Worm (Caenorhabditis elegans) whole organism, L4 larva: ENCODE results near the gene asp-17.
A peak's percentile ranks its signal among the peaks of the same experiment; 100 is the strongest.

Experiments
- F10B5.3 ChIP-seq: sonication (generic microtip); optimal IDR thresholded peaks from 2 replicates; lab custom pipeline; 2016; ENCODE audit warnings: mild to moderate bottlenecking, missing genetic modification characterization, missing compliant biosample characterization
- F26F4.8 ChIP-seq: fragments of 200-800 bp; sonication (Bioruptor generic); conservative IDR thresholded peaks from 2 replicates; pipeline ENCODE4 v1.3.6; 2022; ENCODE audit warnings: missing genetic modification characterization, missing compliant biosample characterization
- F44E2.7 ChIP-seq: fragments of 200-800 bp; sonication (Bioruptor generic); IDR thresholded peaks from 2 replicates; pipeline ENCODE4 v2.1.2; 2022; ENCODE audit warnings: missing genetic modification characterization, missing compliant biosample characterization
- T26A8.4 ChIP-seq: fragments of 200-800 bp; sonication (Bioruptor generic); IDR thresholded peaks from 2 replicates; pipeline ENCODE4 v1.3.6; 2022; ENCODE audit warnings: missing genetic modification characterization, missing compliant biosample characterization
- Y5F2A.4 ChIP-seq: fragments of 200-800 bp; sonication (Bioruptor generic); optimal IDR thresholded peaks from 2 replicates; lab custom pipeline; 2018; ENCODE audit warnings: mild to moderate bottlenecking, missing genetic modification characterization, missing compliant biosample characterization
- ZK337.2 ChIP-seq: fragments of 200-800 bp; sonication (Bioruptor generic); IDR thresholded peaks from 2 replicates; pipeline ENCODE4 v1.3.6; 2022; ENCODE audit warnings: missing genetic modification reagents, missing genetic modification characterization, missing compliant biosample characterization
- ZK546.5 ChIP-seq, 2 experiments: sonication (generic microtip); optimal IDR thresholded peaks; 2 replicates each; lab custom pipeline; 2017; ENCODE audit warnings: missing biosample characterization in 2 of 2, missing genetic modification characterization in 2 of 2
- aha-1 ChIP-seq: fragments of 150-350 bp; peaks from one replicate; lab custom pipeline; 2014; ENCODE audit warnings: missing biosample characterization, missing genetic modification characterization
- ama-1 ChIP-seq: fragments of 150-350 bp; optimal IDR thresholded peaks from 2 replicates; lab custom pipeline; 2014; ENCODE audit warnings: inconsistent platforms, mixed read lengths
- arid-1 ChIP-seq: fragments of 200-800 bp; sonication (Bioruptor generic); conservative IDR thresholded peaks from 2 replicates; pipeline ENCODE4 v1.3.6; 2022; ENCODE audit warnings: missing genetic modification reagents, missing genetic modification characterization, missing compliant biosample characterization
- ceh-28 ChIP-seq: fragments of 150-350 bp; optimal IDR thresholded peaks from 2 replicates; lab custom pipeline; 2014; ENCODE audit warnings: missing biosample characterization, missing genetic modification reagents, missing genetic modification characterization
- ceh-44 ChIP-seq: fragments of 200-800 bp; sonication (Bioruptor generic); IDR thresholded peaks from 2 replicates; pipeline ENCODE4 v1.3.6; 2022; ENCODE audit warnings: missing genetic modification reagents, missing genetic modification characterization, missing compliant biosample characterization
- ces-1 ChIP-seq: fragments of 150-350 bp; sonication (generic microtip); optimal IDR thresholded peaks from 4 replicates; lab custom pipeline; 2014; ENCODE audit warnings: missing biosample characterization, missing genetic modification reagents, missing genetic modification characterization
- ctbp-1 ChIP-seq: fragments of 200-800 bp; sonication (Bioruptor generic); IDR thresholded peaks from 2 replicates; pipeline ENCODE4 v1.3.6; 2022; ENCODE audit warnings: missing genetic modification reagents, missing genetic modification characterization, missing compliant biosample characterization
- daf-12 ChIP-seq: fragments of 150-350 bp; optimal IDR thresholded peaks from 2 replicates; lab custom pipeline; 2014; ENCODE audit warnings: missing biosample characterization, missing genetic modification reagents, missing genetic modification characterization
- daf-16 ChIP-seq, 3 experiments: sonication (generic microtip); optimal IDR thresholded peaks; 2 replicates each; lab custom pipeline; 2016 to 2017; ENCODE audit warnings: missing genetic modification characterization in 3 of 3, missing genetic modification reagents in 3 of 3, mild to moderate bottlenecking in 2 of 3, missing compliant biosample characterization in 2 of 3, missing biosample characterization in 1 of 3, moderate library complexity in 1 of 3
- daf-19 ChIP-seq: fragments of 200-800 bp; sonication (Bioruptor generic); conservative IDR thresholded peaks from 2 replicates; pipeline ENCODE4 v1.3.6; 2022; ENCODE audit warnings: missing genetic modification characterization, missing compliant biosample characterization
- dmd-8 ChIP-seq: fragments of 200-800 bp; sonication (Bioruptor generic); IDR thresholded peaks from 2 replicates; pipeline ENCODE4 v1.3.6; 2022; ENCODE audit warnings: missing genetic modification characterization, missing compliant biosample characterization
- dmd-9 ChIP-seq: fragments of 200-800 bp; sonication (Bioruptor generic); IDR thresholded peaks from 2 replicates; pipeline ENCODE4 v1.3.6; 2022; ENCODE audit warnings: missing genetic modification reagents, missing genetic modification characterization, missing compliant biosample characterization
- egl-43 ChIP-seq: fragments of 200-800 bp; sonication (Bioruptor generic); IDR thresholded peaks from 2 replicates; pipeline ENCODE4 v1.3.6; 2022; ENCODE audit warnings: missing genetic modification reagents, missing genetic modification characterization, missing compliant biosample characterization
- fos-1 ChIP-seq: fragments of 150-350 bp; optimal IDR thresholded peaks from 2 replicates; lab custom pipeline; 2014; ENCODE audit warnings: missing biosample characterization, missing genetic modification characterization
- hif-1 ChIP-seq, 2 experiments: sonication (generic microtip); optimal IDR thresholded peaks; 2 replicates each; lab custom pipeline; 2016 to 2017; ENCODE audit warnings: missing compliant biosample characterization in 2 of 2, missing genetic modification characterization in 2 of 2, missing genetic modification reagents in 2 of 2, missing genotype in 2 of 2, mild to moderate bottlenecking in 1 of 2
- hlh-11 ChIP-seq: fragments of 200-800 bp; sonication (Bioruptor generic); optimal IDR thresholded peaks from 2 replicates; lab custom pipeline; 2018; ENCODE audit warnings: mild to moderate bottlenecking, missing genetic modification characterization, missing compliant biosample characterization
- hmg-1.1 ChIP-seq: fragments of 200-800 bp; sonication (Bioruptor generic); IDR thresholded peaks from 2 replicates; pipeline ENCODE4 v1.3.6; 2022; ENCODE audit warnings: missing genetic modification reagents, missing genetic modification characterization, missing compliant biosample characterization
- jun-1 ChIP-seq: fragments of 150-350 bp; optimal IDR thresholded peaks from 2 replicates; lab custom pipeline; 2014; ENCODE audit warnings: missing biosample characterization, missing genetic modification reagents, missing genetic modification characterization
- lim-7 ChIP-seq: fragments of 200-800 bp; sonication (Bioruptor generic); IDR thresholded peaks from 2 replicates; pipeline ENCODE4 v1.3.6; 2022; ENCODE audit warnings: missing genetic modification characterization, missing compliant biosample characterization
- lin-1 ChIP-seq: fragments of 200-800 bp; sonication (Bioruptor generic); IDR thresholded peaks from 2 replicates; pipeline ENCODE4 v1.3.6; 2022; ENCODE audit warnings: missing genetic modification reagents, missing genetic modification characterization, missing compliant biosample characterization
- lin-29 ChIP-seq: fragments of 200-800 bp; sonication (Bioruptor generic); IDR thresholded peaks from 2 replicates; pipeline ENCODE4 v1.3.6; 2022; ENCODE audit warnings: missing genetic modification reagents, missing genetic modification characterization, missing compliant biosample characterization
- lin-38 ChIP-seq: fragments of 200-800 bp; sonication (Bioruptor generic); IDR thresholded peaks from 2 replicates; pipeline ENCODE4 v1.3.6; 2022; ENCODE audit warnings: missing genetic modification reagents, missing genetic modification characterization, missing compliant biosample characterization
- lsy-2 ChIP-seq, 2 experiments: fragments of 150-350 bp in 1 of 2; sonication (generic microtip) in 1 of 2; optimal IDR thresholded peaks; 2 replicates each; lab custom pipeline; 2014 to 2017; ENCODE audit warnings: missing biosample characterization in 2 of 2, missing genetic modification characterization in 2 of 2
- mdt-29 ChIP-seq: fragments of 200-800 bp; sonication (Bioruptor generic); IDR thresholded peaks from 2 replicates; pipeline ENCODE4 v1.3.6; 2022; ENCODE audit warnings: missing genetic modification reagents, missing genetic modification characterization, missing compliant biosample characterization
- mes-2 ChIP-seq: sonication (generic microtip); optimal IDR thresholded peaks from 2 replicates; lab custom pipeline; 2016; ENCODE audit warnings: missing genotype, mild to moderate bottlenecking, missing genetic modification characterization, missing compliant biosample characterization; ENCODE audit not compliant: poor library complexity, severe bottlenecking
- mxl-3 ChIP-seq: fragments of 200-800 bp; sonication (Bioruptor generic); optimal IDR thresholded peaks from 2 replicates; lab custom pipeline; 2018; ENCODE audit warnings: mild to moderate bottlenecking, missing genetic modification characterization, missing compliant biosample characterization
- nhr-10 ChIP-seq: fragments of 150-350 bp; optimal IDR thresholded peaks from 2 replicates; lab custom pipeline; 2014; ENCODE audit warnings: missing biosample characterization, missing genetic modification characterization
- nhr-111 ChIP-seq: fragments of 200-800 bp; sonication (Bioruptor generic); optimal IDR thresholded peaks from 2 replicates; lab custom pipeline; 2018; ENCODE audit warnings: mild to moderate bottlenecking, missing genetic modification characterization, missing compliant biosample characterization
- nhr-28 ChIP-seq: fragments of 150-350 bp; optimal IDR thresholded peaks from 2 replicates; lab custom pipeline; 2014; ENCODE audit warnings: missing biosample characterization, missing genetic modification characterization
- nhr-41 ChIP-seq: fragments of 200-800 bp; sonication (Bioruptor generic); IDR thresholded peaks from 2 replicates; pipeline ENCODE4 v1.3.6; 2022; ENCODE audit warnings: missing genetic modification reagents, missing genetic modification characterization, missing compliant biosample characterization
- nhr-6 ChIP-seq: fragments of 150-350 bp; optimal IDR thresholded peaks from 2 replicates; lab custom pipeline; 2014; ENCODE audit warnings: missing biosample characterization, missing genetic modification characterization
- nhr-76 ChIP-seq: fragments of 150-350 bp; optimal IDR thresholded peaks from 2 replicates; lab custom pipeline; 2014; ENCODE audit warnings: missing biosample characterization, missing genetic modification characterization
- nhr-77 ChIP-seq: fragments of 150-350 bp; optimal IDR thresholded peaks from 2 replicates; lab custom pipeline; 2014; ENCODE audit warnings: missing biosample characterization, missing genetic modification characterization
- php-3 ChIP-seq: fragments of 200-800 bp; sonication (Bioruptor generic); IDR thresholded peaks from 2 replicates; pipeline ENCODE4 v1.3.6; 2022; ENCODE audit warnings: missing genetic modification reagents, missing genetic modification characterization, missing compliant biosample characterization
- rbr-2 ChIP-seq: sonication (generic microtip); optimal IDR thresholded peaks from 2 replicates; lab custom pipeline; 2016; ENCODE audit warnings: missing genotype, missing genetic modification characterization, missing compliant biosample characterization
- sdz-12 ChIP-seq: fragments of 200-800 bp; sonication (Bioruptor generic); optimal IDR thresholded peaks from 2 replicates; lab custom pipeline; 2018; ENCODE audit warnings: mild to moderate bottlenecking, missing genetic modification characterization, missing compliant biosample characterization
- snpc-1.2 ChIP-seq: fragments of 200-800 bp; sonication (Bioruptor generic); IDR thresholded peaks from 2 replicates; pipeline ENCODE4 v1.3.6; 2022; ENCODE audit warnings: missing genetic modification reagents, missing genetic modification characterization, missing compliant biosample characterization
- tag-97 ChIP-seq: fragments of 200-800 bp; sonication (Bioruptor generic); IDR thresholded peaks from 2 replicates; pipeline ENCODE4 v1.3.6; 2022; ENCODE audit warnings: missing genetic modification characterization, missing compliant biosample characterization
- tra-1 ChIP-seq: fragments of 200-800 bp; sonication (Bioruptor generic); IDR thresholded peaks from 2 replicates; pipeline ENCODE4 v1.3.6; 2022; ENCODE audit warnings: missing genetic modification reagents, missing genetic modification characterization, missing compliant biosample characterization
- unc-39 ChIP-seq: sonication (generic microtip); optimal IDR thresholded peaks from 2 replicates; lab custom pipeline; 2017; ENCODE audit warnings: missing biosample characterization, missing genetic modification characterization
- vab-7 ChIP-seq: fragments of 200-800 bp; sonication (Bioruptor generic); IDR thresholded peaks from 2 replicates; pipeline ENCODE4 v1.3.6; 2022; ENCODE audit warnings: missing genetic modification reagents, missing genetic modification characterization, missing compliant biosample characterization
- zfp-3 ChIP-seq: fragments of 200-800 bp; sonication (Bioruptor generic); conservative IDR thresholded peaks from 2 replicates; pipeline ENCODE4 v1.3.6; 2022; ENCODE audit warnings: missing genetic modification reagents, missing genetic modification characterization, missing compliant biosample characterization
- ztf-7 ChIP-seq: fragments of 150-350 bp; optimal IDR thresholded peaks from 2 replicates; lab custom pipeline; 2014; ENCODE audit warnings: missing biosample characterization, missing genetic modification characterization

asp-17 gene

DNA sequence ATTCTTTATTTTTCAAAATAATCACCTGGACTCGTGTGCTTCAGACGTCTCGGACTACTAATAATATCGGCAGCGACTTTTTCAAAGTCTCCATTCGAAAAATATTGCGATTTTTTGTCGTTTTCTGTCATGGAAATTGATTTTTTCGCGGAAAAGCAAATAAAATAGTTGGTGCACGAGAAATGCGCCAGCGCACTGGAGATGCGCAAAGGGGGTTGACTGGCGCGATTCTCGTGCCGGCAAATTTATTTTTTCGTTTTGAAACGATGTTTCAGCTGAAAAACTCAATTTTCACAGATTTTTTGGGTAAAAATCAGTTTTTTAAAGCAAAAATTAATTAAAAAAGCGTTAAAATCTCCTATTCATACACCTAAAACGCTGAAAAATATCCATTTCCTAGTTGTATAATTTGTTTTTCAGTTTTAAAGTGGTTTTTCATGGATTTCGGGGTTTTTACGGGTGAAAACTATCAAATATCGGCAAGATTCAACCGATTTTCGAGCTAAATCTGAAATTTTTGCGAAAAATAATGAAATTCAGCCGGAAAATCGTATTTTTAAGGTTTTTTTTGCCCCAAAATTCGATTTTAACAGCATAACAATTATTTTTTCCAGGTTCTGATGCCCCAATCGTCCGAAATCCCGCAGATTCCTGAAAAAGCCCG is 46.8 kb downstream of the asp-17 start, which contains the start of the genes reps-1 and Y39B6A.37 (continued):
- no peak for TF ChIP-seq php-3
- 0 out of 2 replicates have a peak, but pooled peaks have one; percentile 47 for TF ChIP-seq tra-1 (GFP tag; lab: Robert Waterston, UW)
- no peak for TF ChIP-seq vab-7 (GFP tag; lab: Robert Waterston, UW)
- peak; percentile 67 for TF ChIP-seq rbr-2 (tag; lab: Kevin White, UChicago)
- no peak for TF ChIP-seq mdt-29 (GFP tag; lab: Robert Waterston, UW)
- no peak for TF ChIP-seq nhr-41 (GFP tag; lab: Robert Waterston, UW)
- no peak for TF ChIP-seq ZK337.2 (GFP tag; lab: Robert Waterston, UW)
- no peak for TF ChIP-seq nhr-111 (GFP tag; lab: Kevin White, UChicago)
- peak; percentile 46; the same call in 1 of the 2 replicates for TF ChIP-seq hmg-1.1 (GFP tag; lab: Robert Waterston, UW)
- TF ChIP-seq hif-1 (tag; optimal IDR thresholded peaks at IDR 0.05; lab: Kevin White, UChicago), result peak in 1 of 2 experiments; percentile 27
- peak; percentile 68 for TF ChIP-seq aha-1 (tag; lab: Kevin White, UChicago)
- TF ChIP-seq Y5F2A.4 (GFP tag; lab: Kevin White, UChicago), result no peak
- no peak for TF ChIP-seq lim-7 (GFP tag; lab: Robert Waterston, UW)
- no peak for TF ChIP-seq ZK546.5 (tag; optimal IDR thresholded peaks at IDR 0.05; lab: Kevin White, UChicago)
- peak; percentile 84 for TF ChIP-seq mes-2 (tag; lab: Kevin White, UChicago)
- TF ChIP-seq ces-1 (GFP tag; lab: Kevin White, UChicago), result no peak
- no peak for TF ChIP-seq unc-39
- no peak for TF ChIP-seq ceh-44 (GFP tag; lab: Robert Waterston, UW)
- TF ChIP-seq ctbp-1 (GFP tag; lab: Robert Waterston, UW), result no peak
- TF ChIP-seq fos-1 (tag; lab: Kevin White, UChicago), result no peak
- no peak for TF ChIP-seq jun-1 (tag; lab: Kevin White, UChicago)
- peak; percentile 44 for TF ChIP-seq nhr-77 (tag; lab: Kevin White, UChicago)
- no peak for TF ChIP-seq mxl-3 (GFP tag; lab: Kevin White, UChicago)
- peak in 1 of 2 experiments; percentile 7 for TF ChIP-seq daf-16 (GFP tag; optimal IDR thresholded peaks at IDR 0.05; lab: Kevin White, UChicago)
- TF ChIP-seq daf-16 (tag; optimal IDR thresholded peaks at IDR 0.05; lab: Kevin White, UChicago), result peak; percentile 36
- no peak for TF ChIP-seq zfp-3
- peak; percentile 75 for TF ChIP-seq T26A8.4 (GFP tag; lab: Robert Waterston, UW)
- no peak for TF ChIP-seq sdz-12 (GFP tag; lab: Kevin White, UChicago)
- TF ChIP-seq F10B5.3 (tag; lab: Kevin White, UChicago), result peak; percentile 2
- TF ChIP-seq egl-43 (GFP tag; lab: Robert Waterston, UW), result no peak
- no peak for TF ChIP-seq tag-97
- no peak for TF ChIP-seq F44E2.7
- peak; percentile 44 for TF ChIP-seq nhr-28 (tag; lab: Kevin White, UChicago)
- TF ChIP-seq ama-1, result no peak
- TF ChIP-seq dmd-9 (GFP tag; lab: Robert Waterston, UW), result peak; percentile 81
- TF ChIP-seq ceh-28, result no peak
- TF ChIP-seq arid-1, result 0 out of 2 replicates have a peak, but pooled peaks have one; percentile 16
- TF ChIP-seq F26F4.8 (GFP tag; lab: Robert Waterston, UW), result no peak
- no peak for TF ChIP-seq daf-12
- peak; percentile 3 for TF ChIP-seq nhr-6 (tag; lab: Kevin White, UChicago)
- no peak for TF ChIP-seq nhr-10 (tag; lab: Kevin White, UChicago)
- TF ChIP-seq lin-38 (GFP tag; lab: Robert Waterston, UW), result peak; percentile 84
- TF ChIP-seq nhr-76 (tag; lab: Kevin White, UChicago), result no peak
- TF ChIP-seq snpc-1.2, result no peak
- peak in 1 of 2 experiments; percentile 71 for TF ChIP-seq lsy-2 (tag; optimal IDR thresholded peaks at IDR 0.05; lab: Kevin White, UChicago)
- peak; percentile 53 for TF ChIP-seq hlh-11 (tag; lab: Kevin White, UChicago)
- TF ChIP-seq ztf-7 (tag; lab: Kevin White, UChicago), result no peak
- no peak for TF ChIP-seq daf-19 (GFP tag; lab: Robert Waterston, UW)
- TF ChIP-seq lin-29 (GFP tag; lab: Robert Waterston, UW), result 0 out of 2 replicates have a peak, but pooled peaks have one; percentile 36
- no peak for TF ChIP-seq lin-1 (GFP tag; lab: Robert Waterston, UW)
- TF ChIP-seq dmd-8 (GFP tag; lab: Robert Waterston, UW), result no peak
